Worm (Caenorhabditis elegans) whole organism, L3 larva: ENCODE measurements around the gene sdc-2.
A peak's percentile ranks its signal among the peaks of the same experiment; 100 is the strongest.

Source experiments
- R02D3.7 ChIP-seq: fragments of 150-350 bp; optimal IDR thresholded peaks from 2 replicates; lab custom pipeline; 2014; ENCODE audit warnings: missing biosample characterization, missing genetic modification characterization
- aly-2 ChIP-seq: fragments of 150-350 bp; optimal IDR thresholded peaks from 2 replicates; lab custom pipeline; 2014; ENCODE audit warnings: missing biosample characterization, missing genetic modification characterization
- ceh-28 ChIP-seq: fragments of 150-350 bp; optimal IDR thresholded peaks from 2 replicates; lab custom pipeline; 2014; ENCODE audit warnings: missing biosample characterization, missing genetic modification reagents, missing genetic modification characterization
- ceh-9 ChIP-seq: sonication (generic microtip); optimal IDR thresholded peaks from 2 replicates; lab custom pipeline; 2018; ENCODE audit warnings: missing biosample characterization, missing genetic modification characterization
- egl-27 ChIP-seq: sonication (generic microtip); optimal IDR thresholded peaks from 4 replicates; lab custom pipeline; 2017; ENCODE audit warnings: missing biosample characterization, missing genetic modification reagents, missing genetic modification characterization
- elt-2 ChIP-seq: sonication (generic microtip); optimal IDR thresholded peaks from 2 replicates; lab custom pipeline; 2016; ENCODE audit warnings: missing genetic modification reagents, mild to moderate bottlenecking, missing genetic modification characterization, missing compliant biosample characterization
- fkh-10 ChIP-seq: sonication (generic microtip); optimal IDR thresholded peaks from 2 replicates; lab custom pipeline; 2017; ENCODE audit warnings: missing biosample characterization, missing genetic modification reagents, missing genetic modification characterization
- fkh-2 ChIP-seq: fragments of 150-350 bp; optimal IDR thresholded peaks from 2 replicates; lab custom pipeline; 2014; ENCODE audit warnings: missing biosample characterization, missing genetic modification reagents, missing genetic modification characterization
- fos-1 ChIP-seq: fragments of 150-350 bp; optimal IDR thresholded peaks from 2 replicates; lab custom pipeline; 2014; ENCODE audit warnings: missing biosample characterization, missing genetic modification characterization
- hmg-11 ChIP-seq: sonication (generic microtip); optimal IDR thresholded peaks from 2 replicates; lab custom pipeline; 2016; ENCODE audit warnings: missing genetic modification characterization, missing compliant biosample characterization
- jun-1 ChIP-seq: fragments of 150-350 bp; optimal IDR thresholded peaks from 2 replicates; lab custom pipeline; 2014; ENCODE audit warnings: missing biosample characterization, missing genetic modification reagents, missing genetic modification characterization
- lin-15B ChIP-seq: fragments of 150-350 bp; optimal IDR thresholded peaks from 2 replicates; lab custom pipeline; 2014; ENCODE audit warnings: missing biosample characterization, missing genetic modification characterization
- mdl-1 ChIP-seq: fragments of 150-350 bp; optimal IDR thresholded peaks from 2 replicates; lab custom pipeline; 2014; ENCODE audit warnings: missing biosample characterization, missing genetic modification characterization
- nhr-12 ChIP-seq: fragments of 150-350 bp; optimal IDR thresholded peaks from 2 replicates; lab custom pipeline; 2014; ENCODE audit warnings: missing biosample characterization, missing genetic modification characterization
- nhr-23 ChIP-seq: fragments of 150-350 bp; optimal IDR thresholded peaks from 2 replicates; lab custom pipeline; 2014; ENCODE audit warnings: missing biosample characterization, missing genetic modification reagents, missing genetic modification characterization
- nhr-28 ChIP-seq: fragments of 150-350 bp; optimal IDR thresholded peaks from 2 replicates; lab custom pipeline; 2014; ENCODE audit warnings: missing biosample characterization, missing genetic modification characterization
- nhr-43 ChIP-seq: sonication (generic microtip); optimal IDR thresholded peaks from 2 replicates; lab custom pipeline; 2016; ENCODE audit warnings: mild to moderate bottlenecking, missing genetic modification characterization, missing compliant biosample characterization; ENCODE audit not compliant: poor library complexity, severe bottlenecking
- nhr-67 ChIP-seq: fragments of 150-350 bp; optimal IDR thresholded peaks from 2 replicates; lab custom pipeline; 2014; ENCODE audit warnings: missing biosample characterization, missing genetic modification characterization
- nhr-76 ChIP-seq: fragments of 150-350 bp; sonication (generic microtip); optimal IDR thresholded peaks from 5 replicates; lab custom pipeline; 2014; ENCODE audit warnings: missing biosample characterization, missing genetic modification characterization
- pha-4 ChIP-seq: fragments of 150-350 bp; optimal IDR thresholded peaks from 2 replicates; lab custom pipeline; 2014; ENCODE audit warnings: missing biosample characterization, missing genetic modification reagents, missing genetic modification characterization
- pqm-1 ChIP-seq: fragments of 150-350 bp; optimal IDR thresholded peaks from 2 replicates; lab custom pipeline; 2017; ENCODE audit warnings: missing biosample characterization, missing genetic modification characterization, inconsistent platforms
- skn-1 ChIP-seq: fragments of 150-350 bp; optimal IDR thresholded peaks from 2 replicates; lab custom pipeline; 2014; ENCODE audit warnings: missing biosample characterization, missing genetic modification characterization
- unc-62 ChIP-seq: fragments of 150-350 bp; sonication (generic microtip); optimal IDR thresholded peaks from 4 replicates; lab custom pipeline; 2014; ENCODE audit warnings: missing biosample characterization, missing genetic modification reagents, missing genetic modification characterization
- zag-1 ChIP-seq: fragments of 150-350 bp; optimal IDR thresholded peaks from 2 replicates; lab custom pipeline; 2014; ENCODE audit warnings: missing biosample characterization, missing genetic modification characterization
- ztf-11 ChIP-seq: fragments of 150-350 bp; optimal IDR thresholded peaks from 2 replicates; lab custom pipeline; 2014; ENCODE audit warnings: missing biosample characterization, missing genetic modification characterization

sdc-2 gene

ce11 chrX:11511231-11511630 is 11.3 kb upstream of the sdc-2 start, which contains the start of gene ccdc-149:
Gene ccdc-149 (minus strand): TSS chrX:11511451.
- TF ChIP-seq elt-2 (tag; lab: Kevin White, UChicago) (peak; percentile 11), mdl-1 (tag; lab: Kevin White, UChicago) (no peak)
- TF ChIP-seq, all 47 proteins: peak for 1

ce11 chrX:11515381-11515780 is 7.1 kb upstream of the sdc-2 start:
- TF ChIP-seq lin-15B (tag; lab: Kevin White, UChicago) (no peak), fos-1 (peak; percentile 3), pha-4 (tag; lab: Kevin White, UChicago) (peak; percentile 23), jun-1 (tag; lab: Kevin White, UChicago) (peak; percentile 92), aly-2 (tag; lab: Kevin White, UChicago) (no peak), elt-2 (tag; lab: Kevin White, UChicago) (peak; percentile 98), skn-1 (peak; percentile 76), ceh-9 (tag; lab: Kevin White, UChicago) (no peak), pqm-1 (tag; lab: Kevin White, UChicago) (peak; percentile 88)

DNA sequence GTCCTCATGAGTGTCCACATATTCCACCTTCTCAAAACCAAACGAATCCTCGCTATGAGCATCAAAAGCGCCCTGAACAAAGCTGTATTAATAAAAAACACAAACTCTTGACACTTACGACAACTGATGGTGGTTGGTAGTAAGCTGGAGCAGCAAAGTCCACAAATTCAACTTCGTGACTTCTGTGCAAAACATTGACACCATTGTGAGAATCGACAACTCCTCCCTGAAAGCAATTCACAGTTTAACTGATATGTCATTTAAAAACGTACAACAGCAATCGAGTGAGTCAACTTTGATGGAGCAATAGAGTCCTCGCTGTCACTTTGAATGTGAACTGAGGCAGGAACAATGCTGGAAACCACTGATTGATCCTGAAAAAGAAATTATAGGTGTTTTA is 5.1 kb upstream of the sdc-2 start:
- TF ChIP-seq mdl-1 (tag; lab: Kevin White, UChicago) = no peak
- TF ChIP-seq unc-62 = no peak
- TF ChIP-seq fos-1 = no peak
- TF ChIP-seq, all 47 proteins: peak for 0

DNA sequence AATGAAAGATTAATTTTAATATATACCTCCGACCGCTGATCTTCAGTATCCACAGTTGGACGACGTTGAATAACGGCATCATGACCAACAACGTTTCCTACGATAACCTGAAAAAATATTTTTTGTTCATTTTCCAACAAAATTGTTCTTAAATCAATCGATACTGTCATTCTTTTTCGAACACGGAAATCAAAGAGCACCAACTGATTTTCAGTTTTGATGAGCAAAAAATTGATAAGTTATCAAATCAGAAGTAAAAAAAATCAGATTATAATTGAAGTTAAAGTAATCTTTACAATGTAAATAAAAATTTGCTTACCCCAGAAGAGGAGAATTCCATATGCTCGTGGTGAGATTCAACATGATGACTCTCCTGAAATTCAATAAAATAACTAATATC is 4.1 kb upstream of the sdc-2 start:
- TF ChIP-seq ceh-28 (tag; lab: Kevin White, UChicago) (peak; percentile 26), pha-4 (tag; lab: Kevin White, UChicago) (peak; percentile 40), nhr-67 (tag; lab: Kevin White, UChicago) (no peak), hmg-11 (tag; lab: Kevin White, UChicago) (no peak), unc-62 (no peak), pqm-1 (tag; lab: Kevin White, UChicago) (peak; percentile 19), nhr-28 (tag; lab: Kevin White, UChicago) (no peak), elt-2 (tag; lab: Kevin White, UChicago) (peak; percentile 57)

- TF ChIP-seq zag-1 (no peak), elt-2 (tag; lab: Kevin White, UChicago) (peak; percentile 96), nhr-43 (tag; lab: Kevin White, UChicago) (no peak), jun-1 (tag; lab: Kevin White, UChicago) (peak; percentile 23), fos-1 (peak; percentile 17), unc-62 (no peak), pqm-1 (tag; lab: Kevin White, UChicago) (peak; percentile 92), ceh-9 (tag; lab: Kevin White, UChicago) (no peak), pha-4 (tag; lab: Kevin White, UChicago) (peak; percentile 40)
These were observed 3.4 kb upstream of the sdc-2 start, which contains the start of gene hpo-34 for ce11 chrX:11519016-11519509. Gene hpo-34 (minus strand): TSS chrX:11519066.

- TF ChIP-seq fkh-10 (GFP tag; lab: Kevin White, UChicago) (no peak), nhr-23 (tag; lab: Kevin White, UChicago) (no peak), ztf-11 (tag; lab: Kevin White, UChicago) (no peak), pha-4 (tag; lab: Kevin White, UChicago) (no peak), egl-27 (tag; lab: Kevin White, UChicago) (no peak), skn-1 (no peak), nhr-28 (tag; lab: Kevin White, UChicago) (no peak), nhr-76 (tag; lab: Kevin White, UChicago) (no peak), nhr-67 (tag; lab: Kevin White, UChicago) (no peak), fkh-2 (tag; lab: Kevin White, UChicago) (no peak)
These were observed 1.2 kb downstream of the sdc-2 start for ce11 chrX:11523704-11524103.

DNA sequence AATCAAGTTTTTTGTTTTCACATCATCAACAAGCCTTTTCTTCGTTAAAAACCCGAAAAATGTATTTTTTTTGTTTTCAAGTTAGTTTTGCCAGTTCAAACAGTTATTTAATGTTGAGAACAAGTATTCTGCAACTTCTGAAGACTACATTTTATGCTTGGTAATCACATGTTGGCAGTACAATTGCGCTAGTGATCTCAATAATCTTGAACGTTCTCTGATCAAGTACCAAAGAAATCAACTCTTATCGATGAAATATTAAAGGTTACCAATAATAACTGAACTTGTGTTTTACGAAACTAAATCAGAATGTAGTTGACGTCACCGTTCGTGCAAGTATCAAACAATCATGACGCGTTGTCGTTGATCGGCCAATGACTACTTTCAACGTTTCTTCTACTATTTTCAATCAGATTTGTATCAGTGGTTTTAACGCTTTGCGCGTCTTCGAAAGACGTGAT is 11.1 kb downstream of the sdc-2 start, which contains the start of gene C35C5.8:
TSS of gene C35C5.8 (plus strand) at position 51 of the 461 bp plus-strand sequence.
- TF ChIP-seq R02D3.7 (tag; lab: Kevin White, UChicago) (no peak), pqm-1 (tag; lab: Kevin White, UChicago) (peak; percentile 4), ztf-11 (tag; lab: Kevin White, UChicago) (no peak), nhr-43 (tag; lab: Kevin White, UChicago) (peak; percentile 6), nhr-12 (tag; lab: Kevin White, UChicago) (no peak)
